Worm (Caenorhabditis elegans): ENCODE results near the gene clec-61.

ce11 chrII:10452620-10453019 is 37.7 kb downstream of the clec-61 start, which contains the start of gene ZK673.4:
- TF ChIP-seq zag-1 (tag; optimal IDR thresholded peaks at IDR 0.05) (no peak), unc-39 (tag; optimal IDR thresholded peaks at IDR 0.05) (no peak), tag-97 (GFP tag; IDR thresholded peaks at IDR 0.05) (no peak)

Measured in whole organism, L4 larva.